Worm (Caenorhabditis elegans) whole organism, early embryonic: ENCODE results near the gene Y82E9BR.9.
"Not testable (repeated sequence)": the region's sequence is repeated elsewhere in the genome, so short reads cannot be mapped to it uniquely, and the experiment has no call there.

Experiments used
- B0310.2 ChIP-seq: sonication (generic microtip); optimal IDR thresholded peaks from 2 replicates; lab custom pipeline; 2016; ENCODE audit warnings: mild to moderate bottlenecking, missing genetic modification characterization, missing compliant biosample characterization
- F13C5.2 ChIP-seq: sonication (generic microtip); optimal IDR thresholded peaks from 2 replicates; lab custom pipeline; 2017; ENCODE audit warnings: mild to moderate bottlenecking, missing genetic modification characterization, inconsistent platforms, missing compliant biosample characterization
- aly-1 ChIP-seq: sonication (generic microtip); optimal IDR thresholded peaks from 2 replicates; lab custom pipeline; 2016; ENCODE audit warnings: missing genetic modification characterization, missing compliant biosample characterization
- ama-1 ChIP-seq: fragments of 150-350 bp; optimal IDR thresholded peaks from 2 replicates; lab custom pipeline; 2014
- ceh-13 ChIP-seq: fragments of 200-800 bp; sonication (Bioruptor generic); optimal IDR thresholded peaks from 2 replicates; lab custom pipeline; 2018; ENCODE audit warnings: mild to moderate bottlenecking, missing genetic modification characterization, missing compliant biosample characterization
- ceh-36 ChIP-seq: sonication (generic microtip); optimal IDR thresholded peaks from 2 replicates; lab custom pipeline; 2016; ENCODE audit warnings: missing genetic modification characterization, inconsistent platforms, missing compliant biosample characterization
- ets-7 ChIP-seq: sonication (generic microtip); optimal IDR thresholded peaks from 2 replicates; lab custom pipeline; 2016; ENCODE audit warnings: missing genotype, missing genetic modification characterization, missing compliant biosample characterization
- flt-1 ChIP-seq: fragments of 200-800 bp; sonication (Bioruptor generic); IDR thresholded peaks from 2 replicates; pipeline ENCODE4 v1.3.6; 2022; ENCODE audit warnings: missing genetic modification characterization, missing compliant biosample characterization
- hmbx-1 ChIP-seq: sonication (generic microtip); optimal IDR thresholded peaks from 2 replicates; lab custom pipeline; 2016; ENCODE audit warnings: mild to moderate bottlenecking, missing genetic modification characterization, missing compliant biosample characterization
- hmg-4 ChIP-seq: fragments of 200-800 bp; sonication (Bioruptor generic); optimal IDR thresholded peaks from 2 replicates; lab custom pipeline; 2018; ENCODE audit warnings: mild to moderate bottlenecking, missing genetic modification characterization, missing compliant biosample characterization
- hnd-1 ChIP-seq: sonication (generic microtip); optimal IDR thresholded peaks from 2 replicates; lab custom pipeline; 2016; ENCODE audit warnings: missing genetic modification characterization, missing compliant biosample characterization
- pes-1 ChIP-seq: fragments of 200-800 bp; sonication (Bioruptor generic); IDR thresholded peaks from 2 replicates; pipeline ENCODE4 v1.3.6; 2022; ENCODE audit warnings: missing genetic modification reagents, missing genetic modification characterization, missing compliant biosample characterization
- scrt-1 ChIP-seq: fragments of 200-800 bp; sonication (Bioruptor generic); IDR thresholded peaks from 2 replicates; pipeline ENCODE4 v1.3.6; 2022; ENCODE audit warnings: missing genetic modification characterization, missing compliant biosample characterization
- sea-1 ChIP-seq: fragments of 200-800 bp; sonication (Bioruptor generic); conservative IDR thresholded peaks from 2 replicates; pipeline ENCODE4 v1.3.6; 2022; ENCODE audit warnings: missing genetic modification characterization, missing compliant biosample characterization
- tbx-11 ChIP-seq: fragments of 200-800 bp; sonication (Bioruptor generic); IDR thresholded peaks from 2 replicates; pipeline ENCODE4 v1.3.6; 2022; ENCODE audit warnings: missing genetic modification characterization, missing compliant biosample characterization
- tbx-37 ChIP-seq: fragments of 200-800 bp; sonication (Bioruptor generic); conservative IDR thresholded peaks from 2 replicates; pipeline ENCODE4 v1.3.6; 2022; ENCODE audit warnings: missing genetic modification reagents, missing genetic modification characterization, missing compliant biosample characterization
- tra-4 ChIP-seq: sonication (generic microtip); optimal IDR thresholded peaks from 2 replicates; lab custom pipeline; 2017; ENCODE audit warnings: missing genetic modification characterization, missing compliant biosample characterization

Gene Y82E9BR.9

DNA sequence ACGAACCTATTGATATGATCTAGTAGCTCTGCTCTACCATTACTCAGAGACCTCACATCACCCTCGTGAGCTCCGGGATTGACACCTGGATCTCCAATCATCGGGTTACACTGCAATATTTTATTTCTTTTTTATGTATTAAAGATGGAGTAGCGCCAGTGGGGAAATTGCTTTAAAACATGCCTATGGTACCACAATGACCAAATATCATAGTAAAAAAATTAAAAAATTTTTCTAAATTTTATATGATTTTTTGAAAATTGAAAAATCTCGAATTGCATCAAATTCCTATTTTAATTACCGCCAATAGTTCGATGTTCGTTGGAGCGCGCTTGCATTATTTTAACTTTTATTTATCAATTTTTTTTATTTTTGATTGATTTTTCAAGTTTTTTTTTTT is 18.3 kb upstream of the Y82E9BR.9 start, which contains the start of gene pals-40:
pals-40 (minus strand) TSS at position 101 of the 400 bp plus-strand sequence.
- TF ChIP-seq tra-4 (tag; lab: Kevin White, UChicago); F13C5.2 (tag; lab: Kevin White, UChicago); tbx-37 (GFP tag; lab: Robert Waterston, UW): not testable (repeated sequence)

DNA sequence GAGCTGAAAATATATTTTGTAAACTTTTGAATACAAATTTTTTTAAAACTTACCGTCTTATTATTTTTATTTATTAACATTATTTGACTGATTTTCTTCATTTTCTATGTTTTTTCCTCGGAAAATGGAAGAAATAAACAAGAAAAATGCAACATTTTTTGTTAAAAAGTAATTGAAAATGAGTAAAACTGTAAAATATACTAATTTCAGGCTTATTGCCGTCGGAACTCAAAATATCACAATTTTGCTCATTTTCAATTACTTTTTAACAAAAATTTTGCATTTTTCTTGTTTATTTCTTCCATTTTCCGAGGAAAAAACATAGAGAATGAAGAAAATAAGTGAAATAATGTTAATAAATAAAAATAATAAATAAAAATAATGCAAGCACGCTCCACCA is 15.9 kb upstream of the Y82E9BR.9 start, which contains the start of gene Y82E9BR.10:
Y82E9BR.10 (minus strand) TSS at position 101 of the 400 bp plus-strand sequence.
- TF ChIP-seq ceh-13 (GFP tag; lab: Kevin White, UChicago); pes-1; ets-7 (tag; lab: Kevin White, UChicago): not testable (repeated sequence)

DNA sequence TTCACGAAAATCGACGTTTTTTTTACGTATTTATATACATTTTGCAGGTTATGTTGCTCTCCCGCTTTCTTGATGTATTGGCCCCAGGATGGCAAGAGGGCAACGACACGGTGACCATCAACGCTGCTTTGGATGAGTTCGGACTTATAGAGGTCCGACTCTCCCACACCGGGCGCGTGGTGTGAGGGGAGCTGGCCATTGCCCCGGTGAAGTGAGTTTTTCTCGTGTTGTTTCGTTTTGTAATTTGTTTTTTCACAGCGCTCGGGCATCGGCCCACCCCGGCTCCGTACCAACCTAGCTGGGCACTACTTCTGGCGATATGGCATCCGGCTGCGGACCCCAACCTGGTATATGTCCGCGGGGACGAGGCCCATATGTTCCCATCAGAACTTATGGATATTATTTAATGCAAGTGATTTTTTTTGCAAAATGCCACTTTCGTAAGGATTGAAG is 14.8 kb upstream of the Y82E9BR.9 start, which contains the start of gene Y82E9BR.20:
Y82E9BR.20 (plus strand) TSS at position 51 of the 453 bp plus-strand sequence.
- TF ChIP-seq F13C5.2 (tag; lab: Kevin White, UChicago) (no peak), pes-1 (no peak), ceh-36 (tag; lab: Kevin White, UChicago) (no peak), tbx-11 (GFP tag; lab: Robert Waterston, UW) (no peak), aly-1 (tag; lab: Kevin White, UChicago) (no peak), hmg-4 (GFP tag; lab: Kevin White, UChicago) (no peak), ets-7 (tag; lab: Kevin White, UChicago) (no peak), scrt-1 (GFP tag; lab: Robert Waterston, UW) (no peak), tbx-37 (GFP tag; lab: Robert Waterston, UW) (no peak), B0310.2 (tag; lab: Kevin White, UChicago) (no peak), hnd-1 (tag; lab: Kevin White, UChicago) (no peak), sea-1 (GFP tag; lab: Robert Waterston, UW) (no peak), ceh-13 (GFP tag; lab: Kevin White, UChicago) (no peak), flt-1 (no peak), hmbx-1 (tag; lab: Kevin White, UChicago) (no peak), tra-4 (tag; lab: Kevin White, UChicago) (no peak), ama-1 (lab: Kevin White, UChicago) (no peak)

DNA sequence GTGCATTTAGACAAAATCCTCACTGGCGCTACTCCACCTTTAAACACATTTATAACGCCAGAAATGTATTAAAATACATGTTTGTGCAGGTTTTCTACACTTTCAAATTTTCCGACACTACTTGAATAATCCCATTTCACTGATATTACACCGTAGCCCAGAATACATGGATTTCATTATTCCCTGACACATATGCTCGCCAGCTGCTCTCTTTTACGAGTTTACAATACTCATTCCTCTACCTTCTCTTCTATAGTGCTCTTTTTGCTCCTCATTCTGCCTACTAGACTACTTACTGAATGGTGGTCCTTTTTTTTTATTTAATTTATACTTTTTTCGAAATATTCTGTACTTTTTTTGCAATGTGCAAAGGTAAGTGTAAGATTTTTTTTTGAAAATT is 13.0 kb upstream of the Y82E9BR.9 start:
- TF ChIP-seq ceh-36 (tag; lab: Kevin White, UChicago) (no peak), scrt-1 (GFP tag; lab: Robert Waterston, UW) (no peak), hmbx-1 (tag; lab: Kevin White, UChicago) (no peak), tbx-11 (GFP tag; lab: Robert Waterston, UW) (no peak), tra-4 (tag; lab: Kevin White, UChicago) (no peak), B0310.2 (tag; lab: Kevin White, UChicago) (no peak), ets-7 (tag; lab: Kevin White, UChicago) (no peak), aly-1 (tag; lab: Kevin White, UChicago) (no peak), sea-1 (GFP tag; lab: Robert Waterston, UW) (no peak), ama-1 (lab: Kevin White, UChicago) (no peak)

DNA sequence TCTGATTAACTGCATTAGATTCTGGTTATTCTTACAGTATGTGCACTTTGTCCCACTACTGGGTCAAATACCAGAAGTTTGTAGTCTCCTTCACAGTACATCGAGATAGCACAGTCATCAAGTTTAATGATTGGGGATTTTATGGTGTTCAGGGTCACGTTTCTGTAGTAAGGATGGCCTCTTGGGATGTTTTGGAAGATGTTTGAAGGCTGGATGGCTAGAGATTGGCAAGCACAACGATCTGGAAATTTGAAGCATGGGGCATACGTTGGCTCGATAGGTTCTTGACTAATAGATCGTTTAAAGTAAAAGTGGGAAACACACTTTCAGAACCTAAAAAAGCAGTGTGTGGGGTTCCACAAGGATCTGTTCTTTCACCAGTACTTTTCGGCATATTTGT is 1.6 kb downstream of the Y82E9BR.9 start, which contains the start of gene Y82E9BR.8:
Y82E9BR.8 (minus strand) TSS at position 101 of the 400 bp plus-strand sequence.
- not testable (repeated sequence) for TF ChIP-seq B0310.2, hnd-1, ceh-36 (tag; lab: Kevin White, UChicago)

DNA sequence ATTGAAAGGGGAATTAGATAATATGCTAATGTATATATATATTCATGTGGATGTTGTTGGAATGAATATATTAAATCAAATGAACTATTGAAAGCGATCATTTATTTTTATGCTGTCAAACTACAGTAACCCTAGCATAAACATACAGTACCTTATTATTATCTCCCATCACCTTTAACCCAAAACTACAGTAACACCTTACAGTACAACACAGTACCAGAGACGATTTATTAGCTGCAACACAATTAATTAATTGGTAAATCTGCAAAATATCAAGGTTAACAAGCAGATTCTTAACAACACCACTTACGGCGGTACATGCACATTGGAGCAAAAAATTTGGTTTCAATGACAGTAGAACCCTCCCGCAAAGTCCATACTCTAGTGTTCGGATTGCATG is 4.2 kb downstream of the Y82E9BR.9 start, which contains the start of gene Y82E9BL.1:
Y82E9BL.1 (minus strand) TSS at position 101 of the 400 bp plus-strand sequence.
- TF ChIP-seq hnd-1 (tag; lab: Kevin White, UChicago) (no peak), tra-4 (tag; lab: Kevin White, UChicago) (no peak), hmg-4 (GFP tag; lab: Kevin White, UChicago) (no peak), B0310.2 (tag; lab: Kevin White, UChicago) (no peak)

DNA sequence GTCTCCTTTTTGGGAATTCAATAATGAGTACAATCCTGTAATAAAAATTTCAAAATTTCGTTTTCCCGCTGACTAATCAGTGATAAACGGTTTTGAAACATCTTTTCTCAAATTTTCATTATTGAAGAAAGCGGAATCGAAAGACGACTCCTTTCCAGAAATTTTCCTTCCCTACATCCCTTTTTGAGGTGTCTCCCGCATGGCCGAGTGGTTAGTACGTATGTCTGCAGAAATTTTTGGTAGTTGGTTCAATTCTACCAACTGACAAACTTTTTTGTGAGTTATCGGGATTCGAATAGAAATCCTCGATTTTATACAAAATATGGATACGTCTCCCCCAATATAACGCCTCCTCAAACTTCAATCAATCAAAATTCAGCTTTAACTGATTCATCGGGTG is 5.0 kb downstream of the Y82E9BR.9 start:
- TF ChIP-seq hnd-1 (tag; lab: Kevin White, UChicago) (no peak), ets-7 (tag; lab: Kevin White, UChicago) (no peak), hmbx-1 (tag; lab: Kevin White, UChicago) (no peak), tbx-37 (GFP tag; lab: Robert Waterston, UW) (no peak), tra-4 (tag; lab: Kevin White, UChicago) (no peak), ama-1 (lab: Kevin White, UChicago) (no peak), hmg-4 (GFP tag; lab: Kevin White, UChicago) (no peak), flt-1 (no peak), pes-1 (no peak), sea-1 (GFP tag; lab: Robert Waterston, UW) (no peak), ceh-36 (tag; lab: Kevin White, UChicago) (no peak), scrt-1 (GFP tag; lab: Robert Waterston, UW) (no peak), tbx-11 (GFP tag; lab: Robert Waterston, UW) (no peak), F13C5.2 (tag; lab: Kevin White, UChicago) (no peak)

DNA sequence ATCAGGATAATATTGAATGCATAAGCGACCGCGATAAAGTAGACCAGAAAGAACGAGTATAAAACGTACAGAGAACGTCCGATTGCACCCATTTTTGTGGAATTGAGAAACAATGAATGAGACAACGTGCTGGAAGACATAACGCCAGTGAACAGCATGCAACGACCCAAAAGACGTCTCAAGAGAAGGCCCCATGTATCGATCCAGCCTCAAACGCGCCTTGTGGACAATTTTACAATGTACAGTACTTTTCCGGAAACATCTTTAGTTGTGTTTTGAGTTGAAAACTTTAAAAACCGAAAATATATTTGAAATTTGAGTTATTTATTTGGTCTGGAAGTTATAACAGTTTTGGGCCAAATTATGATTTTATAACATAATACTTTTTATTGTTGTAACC is 8.8 kb downstream of the Y82E9BR.9 start, which contains the start of gene Y82E9BL.3:
Y82E9BL.3 (minus strand) TSS at position 101 of the 400 bp plus-strand sequence.
- TF ChIP-seq scrt-1 (GFP tag; lab: Robert Waterston, UW) (no peak), tbx-11 (GFP tag; lab: Robert Waterston, UW) (no peak), ama-1 (lab: Kevin White, UChicago) (no peak), hnd-1 (tag; lab: Kevin White, UChicago) (no peak), flt-1 (no peak), aly-1 (tag; lab: Kevin White, UChicago) (no peak), F13C5.2 (tag; lab: Kevin White, UChicago) (no peak), hmg-4 (GFP tag; lab: Kevin White, UChicago) (no peak), sea-1 (GFP tag; lab: Robert Waterston, UW) (no peak), pes-1 (no peak), ceh-36 (tag; lab: Kevin White, UChicago) (no peak), hmbx-1 (tag; lab: Kevin White, UChicago) (no peak), ceh-13 (GFP tag; lab: Kevin White, UChicago) (no peak), tra-4 (tag; lab: Kevin White, UChicago) (no peak), ets-7 (tag; lab: Kevin White, UChicago) (no peak), tbx-37 (GFP tag; lab: Robert Waterston, UW) (no peak), B0310.2 (tag; lab: Kevin White, UChicago) (no peak)
